Fruit fly (Drosophila melanogaster): Measurements from ENCODE around the gene CG32176.

CG32176 gene

dm6 chr3L:17394435-17395017, 39.1 kb upstream of the CG32176 start:
- TF ChIP-seq CG13204 (GFP tag; optimal IDR thresholded peaks at IDR 0.05) (no peak), fd96Ca (GFP tag; IDR thresholded peaks at IDR 0.05) (no peak), D1 (tag; optimal IDR thresholded peaks at IDR 0.05) (no peak), CG8159 (tag; optimal IDR thresholded peaks at IDR 0.05) (no peak), CG12605 (GFP tag; IDR thresholded peaks at IDR 0.05) (no peak), CG32121 (GFP tag; IDR thresholded peaks at IDR 0.05) (no peak), CG10348 (GFP tag; IDR thresholded peaks at IDR 0.05) (no peak), CG9948 (tag; optimal IDR thresholded peaks at IDR 0.05) (no peak), CG14655 (GFP tag; optimal IDR thresholded peaks at IDR 0.05) (no peak), EcR (GFP tag; optimal IDR thresholded peaks at IDR 0.05) (no peak), CG34367 (tag; optimal IDR thresholded peaks at IDR 0.05) (no peak)

dm6 chr3L:17399014-17399413, 34.7 kb upstream of the CG32176 start:
- TF ChIP-seq CG9948 (tag; optimal IDR thresholded peaks at IDR 0.05) (no peak), CG10348 (GFP tag; IDR thresholded peaks at IDR 0.05) (no peak)

- TF ChIP-seq CG17806 (tag; optimal IDR thresholded peaks at IDR 0.05) (no peak), CG12605 (GFP tag; IDR thresholded peaks at IDR 0.05) (no peak), gl (tag; optimal IDR thresholded peaks at IDR 0.05) (no peak), CG13204 (GFP tag; optimal IDR thresholded peaks at IDR 0.05) (no peak), CG34367 (tag; optimal IDR thresholded peaks at IDR 0.05) (no peak), EcR (GFP tag; optimal IDR thresholded peaks at IDR 0.05) (no peak), Pif1A (GFP tag; optimal IDR thresholded peaks at IDR 0.05) (no peak), CG10348 (GFP tag; IDR thresholded peaks at IDR 0.05) (no peak), D1 (tag; optimal IDR thresholded peaks at IDR 0.05) (no peak), CG15710 (tag; optimal IDR thresholded peaks at IDR 0.05) (no peak), CG14655 (GFP tag; optimal IDR thresholded peaks at IDR 0.05) (no peak), CG32121 (GFP tag; IDR thresholded peaks at IDR 0.05) (no peak), CG4496 (GFP tag; IDR thresholded peaks at IDR 0.05) (no peak), Snoo (tag; optimal IDR thresholded peaks at IDR 0.05) (no peak), Ets98B (GFP tag; IDR thresholded peaks at IDR 0.05) (no peak), rn (GFP tag; IDR thresholded peaks at IDR 0.05) (no peak)
Observed at dm6 chr3L:17400911-17401310, 32.8 kb upstream of the CG32176 start.

- TF ChIP-seq Pif1A (GFP tag; optimal IDR thresholded peaks at IDR 0.05) (no peak), Snoo (tag; optimal IDR thresholded peaks at IDR 0.05) (no peak), gl (tag; optimal IDR thresholded peaks at IDR 0.05) (no peak), CG12605 (GFP tag; IDR thresholded peaks at IDR 0.05) (peak; percentile 77), Ets98B (GFP tag; IDR thresholded peaks at IDR 0.05) (no peak), fd96Ca (GFP tag; IDR thresholded peaks at IDR 0.05) (no peak), CG32121 (GFP tag; IDR thresholded peaks at IDR 0.05) (no peak), CG17806 (tag; optimal IDR thresholded peaks at IDR 0.05) (no peak), EcR (GFP tag; optimal IDR thresholded peaks at IDR 0.05) (no peak), CG13204 (GFP tag; optimal IDR thresholded peaks at IDR 0.05) (no peak), CG4496 (GFP tag; IDR thresholded peaks at IDR 0.05) (0 out of 3 replicates have a peak, but pooled peaks have one; percentile 39), CG9948 (tag; optimal IDR thresholded peaks at IDR 0.05) (no peak)
Observed at dm6 chr3L:17401411-17401810, 32.3 kb upstream of the CG32176 start.

- TF ChIP-seq CG8159 (tag; optimal IDR thresholded peaks at IDR 0.05) = no peak
- TF ChIP-seq rn (GFP tag; IDR thresholded peaks at IDR 0.05) = no peak
- no peak for TF ChIP-seq CG12605 (GFP tag; IDR thresholded peaks at IDR 0.05)
- no peak for TF ChIP-seq CG17806 (tag; optimal IDR thresholded peaks at IDR 0.05)
- no peak for TF ChIP-seq CG9948 (tag; optimal IDR thresholded peaks at IDR 0.05)
- no peak for TF ChIP-seq gl (tag; optimal IDR thresholded peaks at IDR 0.05)
- TF ChIP-seq CG10348 (GFP tag; IDR thresholded peaks at IDR 0.05) = no peak
- TF ChIP-seq CG32121 (GFP tag; IDR thresholded peaks at IDR 0.05) = no peak
- no peak for TF ChIP-seq CG15710 (tag; optimal IDR thresholded peaks at IDR 0.05)
- TF ChIP-seq D1 (tag; optimal IDR thresholded peaks at IDR 0.05) = no peak
- TF ChIP-seq CG34367 (tag; optimal IDR thresholded peaks at IDR 0.05) = no peak
- no peak for TF ChIP-seq CG4496 (GFP tag; IDR thresholded peaks at IDR 0.05)
- TF ChIP-seq Snoo (tag; optimal IDR thresholded peaks at IDR 0.05) = no peak
- TF ChIP-seq EcR (GFP tag; optimal IDR thresholded peaks at IDR 0.05) = no peak
- no peak for TF ChIP-seq CG8301 (tag; optimal IDR thresholded peaks at IDR 0.05)
- no peak for TF ChIP-seq CG14655 (GFP tag; optimal IDR thresholded peaks at IDR 0.05)
- no peak for TF ChIP-seq CG13204 (GFP tag; optimal IDR thresholded peaks at IDR 0.05)
- no peak for TF ChIP-seq Pif1A (GFP tag; optimal IDR thresholded peaks at IDR 0.05)
Observed at dm6 chr3L:17402399-17402798, 31.3 kb upstream of the CG32176 start.

dm6 chr3L:17403268-17403667, 30.4 kb upstream of the CG32176 start:
- TF ChIP-seq D1 (tag; optimal IDR thresholded peaks at IDR 0.05) = no peak
- TF ChIP-seq CG4496 (GFP tag; IDR thresholded peaks at IDR 0.05) = 0 out of 3 replicates have a peak, but pooled peaks have one; percentile 21
- TF ChIP-seq Snoo (tag; optimal IDR thresholded peaks at IDR 0.05) = no peak
- no peak for TF ChIP-seq EcR (GFP tag; optimal IDR thresholded peaks at IDR 0.05)
- TF ChIP-seq Pif1A (GFP tag; optimal IDR thresholded peaks at IDR 0.05) = no peak
- no peak for TF ChIP-seq CG34367 (tag; optimal IDR thresholded peaks at IDR 0.05)
- no peak for TF ChIP-seq CG17806 (tag; optimal IDR thresholded peaks at IDR 0.05)
- TF ChIP-seq CG9948 (tag; optimal IDR thresholded peaks at IDR 0.05) = no peak

- TF ChIP-seq CG9948 (tag; optimal IDR thresholded peaks at IDR 0.05) (no peak), CG4496 (GFP tag; IDR thresholded peaks at IDR 0.05) (peak; percentile 83), CG17806 (tag; optimal IDR thresholded peaks at IDR 0.05) (no peak), fd96Ca (GFP tag; IDR thresholded peaks at IDR 0.05) (no peak), Snoo (tag; optimal IDR thresholded peaks at IDR 0.05) (no peak), Pif1B (GFP tag; optimal IDR thresholded peaks at IDR 0.05) (peak; percentile 3), CG10348 (GFP tag; IDR thresholded peaks at IDR 0.05) (no peak), CG34367 (tag; optimal IDR thresholded peaks at IDR 0.05) (no peak), D1 (tag; optimal IDR thresholded peaks at IDR 0.05) (no peak), CG12605 (GFP tag; IDR thresholded peaks at IDR 0.05) (no peak), CG32121 (GFP tag; IDR thresholded peaks at IDR 0.05) (no peak), CG14655 (GFP tag; optimal IDR thresholded peaks at IDR 0.05) (peak; percentile 76), CG13204 (GFP tag; optimal IDR thresholded peaks at IDR 0.05) (no peak), gl (tag; optimal IDR thresholded peaks at IDR 0.05) (no peak), CG8301 (tag; optimal IDR thresholded peaks at IDR 0.05) (peak; percentile 68), CG8159 (tag; optimal IDR thresholded peaks at IDR 0.05) (no peak), rn (GFP tag; IDR thresholded peaks at IDR 0.05) (no peak), Ets98B (GFP tag; IDR thresholded peaks at IDR 0.05) (no peak), CG15710 (tag; optimal IDR thresholded peaks at IDR 0.05) (no peak), Pif1A (GFP tag; optimal IDR thresholded peaks at IDR 0.05) (peak; percentile 11), EcR (GFP tag; optimal IDR thresholded peaks at IDR 0.05) (no peak)
Observed at dm6 chr3L:17404646-17405045, 29.0 kb upstream of the CG32176 start.
